Worm (Caenorhabditis elegans): ENCODE measurements around the gene parg-1.

parg-1 gene

ce11 chrIV:8729636-8730035 is 16.4 kb upstream of the parg-1 start:
- no peak for TF ChIP-seq hmg-1.2 (GFP tag; IDR thresholded peaks at IDR 0.05)
- TF ChIP-seq ztf-18 (tag; optimal IDR thresholded peaks at IDR 0.05): no peak
- no peak for TF ChIP-seq akir-1 (GFP tag; optimal IDR thresholded peaks at IDR 0.05)
- TF ChIP-seq B0336.3 (GFP tag; IDR thresholded peaks at IDR 0.05): no peak
- TF ChIP-seq B0261.1 (tag; optimal IDR thresholded peaks at IDR 0.05): no peak
- TF ChIP-seq nhr-120 (GFP tag; IDR thresholded peaks at IDR 0.05): no peak
- no peak for TF ChIP-seq F55B11.4 (tag; optimal IDR thresholded peaks at IDR 0.05; ENCODE audit: borderline replicate concordance, insufficient read depth)
- TF ChIP-seq cebp-1 (GFP tag; IDR thresholded peaks at IDR 0.05): no peak
- TF ChIP-seq cebp-1 (tag; optimal IDR thresholded peaks at IDR 0.05): peak; percentile 36
- no peak for TF ChIP-seq him-1 (tag; optimal IDR thresholded peaks at IDR 0.05)
- TF ChIP-seq nhr-80 (tag; optimal IDR thresholded peaks at IDR 0.05): peak; percentile 77
- no peak for TF ChIP-seq Y53G8AR.9 (GFP tag; conservative IDR thresholded peaks at IDR 0.05)
- peak; percentile 4 for TF ChIP-seq unc-62 (GFP tag; optimal IDR thresholded peaks at IDR 0.05)

- TF ChIP-seq lin-54 (GFP tag; optimal IDR thresholded peaks at IDR 0.05) (no peak), F52B5.7 (tag; optimal IDR thresholded peaks at IDR 0.05) (no peak), cebp-1 (GFP tag; IDR thresholded peaks at IDR 0.05) (no peak), cebp-1 (tag; optimal IDR thresholded peaks at IDR 0.05) (peak; percentile 0), madf-6 (GFP tag; IDR thresholded peaks at IDR 0.05) (peak; percentile 42), ceh-100 (GFP tag; IDR thresholded peaks at IDR 0.05) (no peak), ets-4 (GFP tag; optimal IDR thresholded peaks at IDR 0.05) (peak; percentile 10), snpc-4 (GFP tag; optimal IDR thresholded peaks at IDR 0.05) (peak; percentile 1), snpc-4 (tag; optimal IDR thresholded peaks at IDR 0.05) (no peak), hrde-1 (tag; optimal IDR thresholded peaks at IDR 0.05; ENCODE audit: borderline replicate concordance) (peak; percentile 15), nhr-80 (tag; optimal IDR thresholded peaks at IDR 0.05) (peak; percentile 67)
These were observed 15.6 kb upstream of the parg-1 start, which contains the start of gene F21D5.3 for ce11 chrIV:8730469-8730868. TSS of gene F21D5.3 (plus strand) at chrIV:8730815.

- TF ChIP-seq hmg-1.2 (GFP tag; IDR thresholded peaks at IDR 0.05) (peak; percentile 73; the same call in 1 of the 2 replicates), tbp1 (GFP tag; optimal IDR thresholded peaks at IDR 0.05) (no peak), snpc-4 (GFP tag; optimal IDR thresholded peaks at IDR 0.05) (no peak), snpc-4 (tag; optimal IDR thresholded peaks at IDR 0.05) (no peak)
These were observed 8.7 kb upstream of the parg-1 start for ce11 chrIV:8737354-8737753.

- TF ChIP-seq F55B11.4 (tag; optimal IDR thresholded peaks at IDR 0.05; ENCODE audit: borderline replicate concordance, insufficient read depth): no peak
- TF ChIP-seq sptf-2 (GFP tag; optimal IDR thresholded peaks at IDR 0.05): no peak
- TF ChIP-seq F37B4.10 (GFP tag; IDR thresholded peaks at IDR 0.05): no peak
- TF ChIP-seq tbp1 (GFP tag; optimal IDR thresholded peaks at IDR 0.05): no peak
These were observed 8.3 kb upstream of the parg-1 start, which contains the start of gene F21D5.4 for ce11 chrIV:8737787-8738186. TSS of gene F21D5.4 (plus strand) at chrIV:8738087.

- TF ChIP-seq lir-1 (GFP tag; conservative IDR thresholded peaks at IDR 0.05) (no peak), ztf-6 (GFP tag; IDR thresholded peaks at IDR 0.05) (no peak), snpc-1.1 (tag; optimal IDR thresholded peaks at IDR 0.05; ENCODE audit: insufficient read depth) (no peak), sea-2 (GFP tag; IDR thresholded peaks at IDR 0.05) (no peak), F39B2.1 (GFP tag; IDR thresholded peaks at IDR 0.05) (no peak), ztf-3 (GFP tag; optimal IDR thresholded peaks at IDR 0.05) (no peak), C06A6.2 (GFP tag; conservative IDR thresholded peaks at IDR 0.05) (no peak), ets-4 (GFP tag; optimal IDR thresholded peaks at IDR 0.05) (no peak), B0019.2 (GFP tag; conservative IDR thresholded peaks at IDR 0.05) (no peak), tbp1 (GFP tag; optimal IDR thresholded peaks at IDR 0.05) (no peak), atf-7 (tag; optimal IDR thresholded peaks at IDR 0.05) (no peak), bed-1 (GFP tag; IDR thresholded peaks at IDR 0.05) (no peak), nhr-120 (GFP tag; IDR thresholded peaks at IDR 0.05) (no peak), nhr-179 (tag; optimal IDR thresholded peaks at IDR 0.05) (no peak), F33H1.4 (GFP tag; IDR thresholded peaks at IDR 0.05) (no peak), F10E7.11 (tag; optimal IDR thresholded peaks at IDR 0.05) (no peak), lsl-1 (GFP tag; optimal IDR thresholded peaks at IDR 0.05) (no peak), zfh-2 (GFP tag; conservative IDR thresholded peaks at IDR 0.05) (no peak), egl-44 (GFP tag; IDR thresholded peaks at IDR 0.05) (no peak), tlf-1 (GFP tag; optimal IDR thresholded peaks at IDR 0.05) (no peak)
These were observed 6.8 kb upstream of the parg-1 start, which contains the start of gene F21D5.5 for ce11 chrIV:8739294-8739693. TSS of gene F21D5.5 (minus strand) at chrIV:8739394.

Measured in whole organism, young adult.